Worm (Caenorhabditis elegans) whole organism, mixed stage, embryonic: Measurements from ENCODE around the gene F07H5.13.
A peak's percentile ranks its signal among the peaks of the same experiment; 100 is the strongest.

Experiments
- M03D4.4 ChIP-seq: sonication (generic microtip); optimal IDR thresholded peaks from 2 replicates; lab custom pipeline; 2017; ENCODE audit warnings: mild to moderate bottlenecking, missing genetic modification characterization, missing compliant biosample characterization
- blmp-1 ChIP-seq: fragments of 150-350 bp; optimal IDR thresholded peaks from 2 replicates; lab custom pipeline; 2014; ENCODE audit warnings: missing biosample characterization, missing genetic modification characterization
- ceh-39 ChIP-seq: fragments of 150-350 bp; optimal IDR thresholded peaks from 2 replicates; lab custom pipeline; 2014; ENCODE audit warnings: missing biosample characterization, missing genetic modification characterization
- ceh-43 ChIP-seq: fragments of 200-800 bp; sonication (Bioruptor generic); optimal IDR thresholded peaks from 2 replicates; lab custom pipeline; 2018; ENCODE audit warnings: mild to moderate bottlenecking, missing genetic modification characterization, moderate library complexity, missing compliant biosample characterization
- ceh-83 ChIP-seq: fragments of 200-800 bp; sonication (Bioruptor generic); optimal IDR thresholded peaks from 2 replicates; lab custom pipeline; 2018; ENCODE audit warnings: mild to moderate bottlenecking, missing genetic modification characterization, missing compliant biosample characterization
- ces-1 ChIP-seq: fragments of 150-350 bp; optimal IDR thresholded peaks from 2 replicates; lab custom pipeline; 2014; ENCODE audit warnings: missing biosample characterization, missing genetic modification reagents, missing genetic modification characterization
- cnd-1 ChIP-seq: fragments of 200-800 bp; sonication (Bioruptor generic); optimal IDR thresholded peaks from 2 replicates; lab custom pipeline; 2018; ENCODE audit warnings: mild to moderate bottlenecking, missing genetic modification characterization, missing compliant biosample characterization
- elt-1 ChIP-seq: sonication (generic microtip); optimal IDR thresholded peaks from 2 replicates; lab custom pipeline; 2017; ENCODE audit warnings: missing genetic modification characterization, mild to moderate bottlenecking, missing compliant biosample characterization, antibody characterized with exemption, moderate library complexity, borderline replicate concordance; ENCODE audit not compliant: insufficient read depth
- elt-3 ChIP-seq: fragments of 150-350 bp; optimal IDR thresholded peaks from 2 replicates; lab custom pipeline; 2014; ENCODE audit warnings: missing biosample characterization, missing genetic modification characterization
- flh-1 ChIP-seq: fragments of 200-800 bp; sonication (Bioruptor generic); optimal IDR thresholded peaks from 2 replicates; lab custom pipeline; 2018; ENCODE audit warnings: mild to moderate bottlenecking, missing genetic modification characterization, moderate library complexity, missing compliant biosample characterization
- ham-2 ChIP-seq: fragments of 200-800 bp; sonication (Bioruptor generic); optimal IDR thresholded peaks from 2 replicates; lab custom pipeline; 2018; ENCODE audit warnings: mild to moderate bottlenecking, missing genetic modification characterization, missing compliant biosample characterization
- hlh-1 ChIP-seq: fragments of 150-350 bp; optimal IDR thresholded peaks from 2 replicates; lab custom pipeline; 2014; ENCODE audit warnings: missing biosample characterization, missing genetic modification reagents, missing genetic modification characterization
- lin-13 ChIP-seq: fragments of 150-350 bp; optimal IDR thresholded peaks from 2 replicates; lab custom pipeline; 2014; ENCODE audit warnings: missing biosample characterization, missing genetic modification characterization
- mab-5 ChIP-seq: fragments of 150-350 bp; optimal IDR thresholded peaks from 2 replicates; lab custom pipeline; 2014; ENCODE audit warnings: missing biosample characterization, missing genetic modification characterization
- mep-1 ChIP-seq: fragments of 150-350 bp; optimal IDR thresholded peaks from 2 replicates; lab custom pipeline; 2017; ENCODE audit warnings: missing biosample characterization, missing genetic modification reagents, missing genetic modification characterization, inconsistent platforms
- mls-2 ChIP-seq: sonication (generic microtip); optimal IDR thresholded peaks from 2 replicates; lab custom pipeline; 2016; ENCODE audit warnings: mild to moderate bottlenecking, missing genetic modification characterization, moderate library complexity, missing compliant biosample characterization
- nhr-12 ChIP-seq: fragments of 150-350 bp; optimal IDR thresholded peaks from 2 replicates; lab custom pipeline; 2014; ENCODE audit warnings: missing biosample characterization, missing genetic modification characterization
- nhr-2 ChIP-seq: fragments of 150-350 bp; optimal IDR thresholded peaks from 2 replicates; lab custom pipeline; 2014; ENCODE audit warnings: missing biosample characterization, missing genetic modification characterization
- nhr-237 ChIP-seq: fragments of 150-350 bp; optimal IDR thresholded peaks from 2 replicates; lab custom pipeline; 2014; ENCODE audit warnings: missing biosample characterization, missing genetic modification characterization
- nhr-28 ChIP-seq: fragments of 150-350 bp; optimal IDR thresholded peaks from 2 replicates; lab custom pipeline; 2014; ENCODE audit warnings: missing biosample characterization, missing genetic modification characterization
- nhr-76 ChIP-seq: sonication (generic microtip); optimal IDR thresholded peaks from 2 replicates; lab custom pipeline; 2017; ENCODE audit warnings: missing biosample characterization, missing genetic modification characterization
- pha-4 ChIP-seq: fragments of 150-350 bp; optimal IDR thresholded peaks from 2 replicates; lab custom pipeline; 2018; ENCODE audit warnings: missing biosample characterization, missing genetic modification reagents, missing genetic modification characterization
- snpc-4 ChIP-seq: fragments of 150-350 bp; optimal IDR thresholded peaks from 2 replicates; lab custom pipeline; 2014; ENCODE audit warnings: missing biosample characterization, missing genetic modification characterization
- sptf-1 ChIP-seq: sonication (generic microtip); optimal IDR thresholded peaks from 2 replicates; lab custom pipeline; 2017; ENCODE audit warnings: mild to moderate bottlenecking, missing genetic modification characterization, moderate library complexity, missing compliant biosample characterization
- unc-120 ChIP-seq: sonication (generic microtip); optimal IDR thresholded peaks from 2 replicates; lab custom pipeline; 2017; ENCODE audit warnings: missing genetic modification characterization, missing compliant biosample characterization; ENCODE audit not compliant: poor library complexity, severe bottlenecking
- unc-39 ChIP-seq: fragments of 150-350 bp; optimal IDR thresholded peaks from 2 replicates; lab custom pipeline; 2014; ENCODE audit warnings: missing biosample characterization, missing genetic modification characterization
- unc-62 ChIP-seq: fragments of 150-350 bp; optimal IDR thresholded peaks from 2 replicates; lab custom pipeline; 2014; ENCODE audit warnings: missing biosample characterization, missing genetic modification reagents, missing genetic modification characterization
- zip-8 ChIP-seq: fragments of 150-350 bp; optimal IDR thresholded peaks from 2 replicates; lab custom pipeline; 2014; ENCODE audit warnings: missing biosample characterization, missing genetic modification characterization
- ztf-11 ChIP-seq: fragments of 150-350 bp; optimal IDR thresholded peaks from 2 replicates; lab custom pipeline; 2014; ENCODE audit warnings: missing biosample characterization, missing genetic modification characterization

F07H5.13 gene

ce11 chrII:8789828-8790558, at the start of gene F07H5.13:
F07H5.13 (plus strand) TSS chrII:8790557.
- TF ChIP-seq ceh-83 (no peak), unc-120 (tag; lab: Kevin White, UChicago) (no peak), cnd-1 (tag; lab: Kevin White, UChicago) (peak; percentile 21), ham-2 (GFP tag; lab: Kevin White, UChicago) (no peak), unc-62 (GFP tag; lab: Kevin White, UChicago) (peak; percentile 39), mab-5 (no peak), ces-1 (GFP tag; lab: Kevin White, UChicago) (no peak), lin-13 (tag; lab: Kevin White, UChicago) (no peak), unc-39 (tag; lab: Kevin White, UChicago) (no peak), nhr-237 (tag; lab: Kevin White, UChicago) (no peak), ceh-39 (tag; lab: Kevin White, UChicago) (no peak), hlh-1 (tag; lab: Kevin White, UChicago) (peak; percentile 61), nhr-28 (tag; lab: Kevin White, UChicago) (no peak), blmp-1 (tag; lab: Kevin White, UChicago) (peak; percentile 10), sptf-1 (tag; lab: Kevin White, UChicago) (no peak), nhr-2 (tag; lab: Kevin White, UChicago) (peak; percentile 82), ztf-11 (no peak), flh-1 (no peak), ceh-43 (GFP tag; lab: Kevin White, UChicago) (no peak), snpc-4 (tag; lab: Kevin White, UChicago) (no peak), elt-1 (tag; lab: Kevin White, UChicago) (no peak)
- TF ChIP-seq, all 35 proteins: peak for 5

ce11 chrII:8741277-8741676, 49.1 kb upstream of the F07H5.13 start:
- TF ChIP-seq nhr-28 (tag; lab: Kevin White, UChicago) (no peak), hlh-1 (tag; lab: Kevin White, UChicago) (peak; percentile 19), nhr-12 (no peak), nhr-76 (tag; lab: Kevin White, UChicago) (no peak), cnd-1 (tag; lab: Kevin White, UChicago) (no peak), M03D4.4 (tag; lab: Kevin White, UChicago) (no peak), ztf-11 (no peak)
- TF ChIP-seq, all 35 proteins: peak for 1

ce11 chrII:8742006-8742847, 48.1 kb upstream of the F07H5.13 start:
- TF ChIP-seq nhr-28 (tag; lab: Kevin White, UChicago) (no peak), unc-39 (tag; lab: Kevin White, UChicago) (no peak), ceh-39 (tag; lab: Kevin White, UChicago) (no peak), unc-62 (GFP tag; lab: Kevin White, UChicago) (no peak), nhr-237 (tag; lab: Kevin White, UChicago) (no peak), blmp-1 (tag; lab: Kevin White, UChicago) (no peak), flh-1 (no peak), pha-4 (tag; lab: Kevin White, UChicago) (no peak), ham-2 (GFP tag; lab: Kevin White, UChicago) (no peak)

- no peak for TF ChIP-seq elt-3
- no peak for TF ChIP-seq mls-2 (tag; lab: Kevin White, UChicago)
- TF ChIP-seq unc-62 (GFP tag; lab: Kevin White, UChicago), result no peak
- no peak for TF ChIP-seq blmp-1 (tag; lab: Kevin White, UChicago)
- no peak for TF ChIP-seq mep-1 (tag; lab: Kevin White, UChicago)
- no peak for TF ChIP-seq zip-8 (tag; lab: Kevin White, UChicago)
- no peak for TF ChIP-seq unc-39 (tag; lab: Kevin White, UChicago)
- no peak for TF ChIP-seq nhr-12
These were observed 47.4 kb upstream of the F07H5.13 start for ce11 chrII:8742972-8743371.
